Worm (Caenorhabditis elegans): ENCODE data around the gene dph-1.

ce11 chrIII:3679083-3679482, 27.6 kb upstream of the dph-1 start:
- TF ChIP-seq him-1 (tag; optimal IDR thresholded peaks at IDR 0.05), result no peak
- TF ChIP-seq W03F9.2 (tag; optimal IDR thresholded peaks at IDR 0.05), result no peak

Measured in whole organism, L4/young adult.